Fruit fly (Drosophila melanogaster) whole organism, pupa: ENCODE results near the gene CG42854.

ENCODE experiments used
- CG10348 ChIP-seq: fragments of 200-800 bp; sonication (Bioruptor generic); IDR thresholded peaks from 2 replicates; pipeline ENCODE4 v1.3.6; 2022; ENCODE audit warnings: missing biosample characterization, missing genetic modification characterization
- CG12605 ChIP-seq: fragments of 200-800 bp; sonication (Bioruptor generic); IDR thresholded peaks from 2 replicates; pipeline ENCODE4 v1.3.6; 2022; ENCODE audit warnings: missing biosample characterization, missing genetic modification characterization
- CG13204 ChIP-seq: fragments of 200-800 bp; sonication (Bioruptor generic); optimal IDR thresholded peaks from 2 replicates; lab custom pipeline; 2018; ENCODE audit warnings: missing biosample characterization, mild to moderate bottlenecking, missing genetic modification characterization, moderate library complexity
- CG14655 ChIP-seq: fragments of 200-800 bp; sonication (Bioruptor generic); optimal IDR thresholded peaks from 3 replicates; lab custom pipeline; 2017; ENCODE audit warnings: mild to moderate bottlenecking, missing biosample characterization, missing genetic modification reagents, missing genetic modification characterization
- CG17806 ChIP-seq: fragments of 200-800 bp; sonication (Bioruptor generic); optimal IDR thresholded peaks from 2 replicates; lab custom pipeline; 2018; ENCODE audit warnings: missing biosample characterization, mild to moderate bottlenecking, missing genetic modification characterization, moderate library complexity
- CG4496 ChIP-seq: fragments of 200-800 bp; sonication (Bioruptor generic); IDR thresholded peaks from 3 replicates; pipeline ENCODE4 v1.3.6; 2022; ENCODE audit warnings: missing biosample characterization, missing genetic modification characterization
- CG8159 ChIP-seq: fragments of 200-800 bp; sonication (Bioruptor generic); optimal IDR thresholded peaks from 3 replicates; lab custom pipeline; 2018; ENCODE audit warnings: missing biosample characterization, mild to moderate bottlenecking, missing genetic modification characterization, moderate library complexity
- CG8301 ChIP-seq: fragments of 200-800 bp; sonication (Bioruptor generic); optimal IDR thresholded peaks from 2 replicates; lab custom pipeline; 2018; ENCODE audit warnings: missing biosample characterization, mild to moderate bottlenecking, missing genetic modification characterization
- D1 ChIP-seq: fragments of 200-800 bp; sonication (Bioruptor generic); optimal IDR thresholded peaks from 2 replicates; lab custom pipeline; 2018; ENCODE audit warnings: missing biosample characterization, mild to moderate bottlenecking, missing genetic modification characterization, moderate library complexity
- Pif1B ChIP-seq: fragments of 200-800 bp; sonication (Bioruptor generic); optimal IDR thresholded peaks from 3 replicates; lab custom pipeline; 2016; ENCODE audit warnings: missing biosample characterization, missing genetic modification characterization
- Snoo ChIP-seq: fragments of 200-800 bp; sonication (Bioruptor generic); optimal IDR thresholded peaks from 3 replicates; lab custom pipeline; 2017; ENCODE audit warnings: missing biosample characterization, mild to moderate bottlenecking, missing genetic modification characterization, inconsistent platforms
- gl ChIP-seq: fragments of 200-800 bp; sonication (Bioruptor generic); optimal IDR thresholded peaks from 2 replicates; lab custom pipeline; 2018; ENCODE audit warnings: missing biosample characterization, mild to moderate bottlenecking, missing genetic modification characterization
- rn ChIP-seq: fragments of 200-800 bp; sonication (Bioruptor generic); IDR thresholded peaks from 2 replicates; pipeline ENCODE4 v1.3.6; 2022; ENCODE audit warnings: missing biosample characterization, missing genetic modification characterization

DNA sequence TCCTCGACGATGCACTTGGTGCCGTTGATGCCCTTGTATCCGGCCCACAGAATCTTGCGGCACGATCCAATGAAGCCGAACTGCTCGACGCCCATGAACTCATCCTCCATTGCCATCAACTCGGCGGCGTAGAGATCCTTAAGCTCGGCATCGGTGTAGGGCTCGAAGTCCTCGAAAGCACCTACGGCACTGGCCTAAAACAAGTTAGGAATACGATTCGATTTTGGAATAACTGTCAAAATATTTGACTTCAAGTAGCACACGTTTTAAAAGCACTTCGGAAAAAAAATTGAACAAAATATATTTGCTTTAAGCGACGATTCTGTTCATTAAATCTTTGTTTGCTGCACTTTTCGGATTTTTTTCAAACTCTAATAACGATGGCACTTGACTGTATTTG is 35.4 kb upstream of the CG42854 start, which contains the start of gene CG5445:
- TF ChIP-seq Pif1B (GFP tag; lab: Kevin White, UChicago) (no peak), CG4496 (GFP tag; lab: Robert Waterston, UW) (no peak), CG13204 (no peak), CG12605 (GFP tag; lab: Robert Waterston, UW) (no peak), D1 (tag; lab: Kevin White, UChicago) (no peak), CG14655 (GFP tag; lab: Kevin White, UChicago) (no peak), rn (GFP tag; lab: Robert Waterston, UW) (no peak), gl (no peak), CG10348 (GFP tag; lab: Robert Waterston, UW) (no peak), CG17806 (tag; lab: Kevin White, UChicago) (no peak), CG8159 (tag; lab: Kevin White, UChicago) (no peak), Snoo (tag; lab: Kevin White, UChicago) (no peak), CG8301 (tag; lab: Kevin White, UChicago) (no peak)
